Worm (Caenorhabditis elegans) whole organism, early embryonic: ENCODE measurements around the gene srt-35.
"Not testable (repeated sequence)": the region's sequence is repeated elsewhere in the genome, so short reads cannot be mapped to it uniquely, and the experiment has no call there.

ENCODE experiments used
- F13C5.2 ChIP-seq: sonication (generic microtip); optimal IDR thresholded peaks from 2 replicates; lab custom pipeline; 2017; ENCODE audit warnings: mild to moderate bottlenecking, missing genetic modification characterization, inconsistent platforms, missing compliant biosample characterization
- ama-1 ChIP-seq: fragments of 150-350 bp; optimal IDR thresholded peaks from 2 replicates; lab custom pipeline; 2014

ce11 chrV:4293425-4293824 is 29.0 kb upstream of the srt-35 start, which contains the start of gene srh-194:
- not testable (repeated sequence) for TF ChIP-seq F13C5.2 (tag; lab: Kevin White, UChicago); ama-1
